Worm (Caenorhabditis elegans) whole organism, L2 larva: ENCODE measurements around the gene str-66.

Experiments used
- R02D3.7 ChIP-seq: fragments of 150-350 bp; optimal IDR thresholded peaks from 2 replicates; lab custom pipeline; 2014; ENCODE audit warnings: missing biosample characterization, missing genetic modification characterization
- fos-1 ChIP-seq: fragments of 150-350 bp; optimal IDR thresholded peaks from 2 replicates; lab custom pipeline; 2014; ENCODE audit warnings: missing biosample characterization, missing genetic modification characterization
- lin-13 ChIP-seq: fragments of 150-350 bp; optimal IDR thresholded peaks from 2 replicates; lab custom pipeline; 2014; ENCODE audit warnings: missing biosample characterization, missing genetic modification reagents, missing genetic modification characterization
- nhr-11 ChIP-seq: fragments of 150-350 bp; optimal IDR thresholded peaks from 2 replicates; lab custom pipeline; 2014; ENCODE audit warnings: missing biosample characterization, missing genetic modification characterization
- nhr-237 ChIP-seq: fragments of 150-350 bp; optimal IDR thresholded peaks from 2 replicates; lab custom pipeline; 2014; ENCODE audit warnings: missing biosample characterization, missing genetic modification characterization
- nhr-25 ChIP-seq: fragments of 150-350 bp; sonication (generic microtip); optimal IDR thresholded peaks from 3 replicates; lab custom pipeline; 2014; ENCODE audit warnings: missing biosample characterization, missing genetic modification characterization
- peb-1 ChIP-seq: fragments of 150-350 bp; optimal IDR thresholded peaks from 2 replicates; lab custom pipeline; 2014; ENCODE audit warnings: missing biosample characterization, missing genetic modification characterization
- ztf-11 ChIP-seq: sonication (generic microtip); optimal IDR thresholded peaks from 2 replicates; lab custom pipeline; 2017; ENCODE audit warnings: missing biosample characterization, missing genetic modification characterization

DNA sequence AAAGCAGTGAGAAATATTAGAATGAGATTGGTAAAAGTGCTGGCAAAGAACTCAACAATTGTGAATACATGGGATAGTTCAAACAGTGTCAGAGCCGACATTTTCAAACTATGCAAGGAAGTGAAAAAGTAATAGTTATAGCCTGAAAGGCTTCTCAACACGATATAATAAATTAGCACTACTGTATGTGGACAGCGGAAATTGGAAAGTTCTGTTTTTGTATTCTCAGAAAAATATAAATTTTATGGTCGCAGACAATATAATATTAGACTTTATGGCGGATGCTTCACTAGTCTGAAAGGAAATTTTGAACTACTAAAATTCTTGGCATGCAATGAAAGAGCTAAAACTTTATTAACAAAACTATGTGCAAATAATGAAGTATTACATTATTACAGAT is 1.8 kb upstream of the str-66 start, which contains the start of gene str-69:
- no peak for TF ChIP-seq lin-13
- TF ChIP-seq peb-1 = no peak
- TF ChIP-seq nhr-237 (tag; lab: Kevin White, UChicago) = no peak
- TF ChIP-seq ztf-11 (tag; lab: Kevin White, UChicago) = no peak
- TF ChIP-seq nhr-11 = no peak
- no peak for TF ChIP-seq nhr-25 (tag; lab: Kevin White, UChicago)
- TF ChIP-seq fos-1 = no peak
- TF ChIP-seq R02D3.7 (tag; lab: Kevin White, UChicago) = no peak
